Fruit fly (Drosophila melanogaster): Measurements from ENCODE around the gene Sr-CIV.

The Sr-CIV gene

DNA sequence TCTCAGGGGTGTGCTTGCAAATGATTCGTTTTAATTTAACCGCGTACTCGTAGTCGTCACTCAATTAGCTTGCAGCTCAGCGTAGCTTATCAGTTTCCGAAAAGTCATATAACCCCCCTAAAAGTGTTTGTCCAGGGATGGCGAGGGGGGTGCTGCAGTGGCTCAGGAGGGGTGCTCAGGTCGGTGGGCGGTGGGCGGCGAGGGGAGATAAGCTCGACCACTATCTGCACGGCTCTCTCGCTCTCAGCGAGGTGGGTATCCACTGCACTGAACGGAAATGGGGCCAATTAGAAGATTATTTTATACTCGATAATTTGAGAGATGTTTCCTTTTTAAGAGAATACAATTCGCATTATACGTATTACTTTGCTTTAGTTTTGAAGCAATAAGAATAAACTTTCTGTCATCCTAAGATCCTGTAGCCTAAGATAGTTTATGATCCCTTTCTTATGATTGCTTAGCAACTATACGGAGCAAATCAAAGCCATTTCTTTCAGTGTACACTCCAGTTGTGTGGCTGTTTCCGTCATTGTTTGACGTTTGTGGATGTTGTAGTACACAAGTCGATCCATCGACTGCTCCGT lies 49.4 kb upstream of the Sr-CIV start (continued):
- TF ChIP-seq ap (GFP tag; IDR thresholded peaks at IDR 0.05) = no peak
- TF ChIP-seq ttk (GFP tag; IDR thresholded peaks at IDR 0.05) = peak; percentile 66; the same call in 1 of the 2 replicates
- TF ChIP-seq fru (optimal IDR thresholded peaks at IDR 0.05) = no peak
- no peak for TF ChIP-seq CG2199 (GFP tag; IDR thresholded peaks at IDR 0.05)
- no peak; the same call in 2 of the 3 replicates for TF ChIP-seq sr (GFP tag; IDR thresholded peaks at IDR 0.05)
- peak; percentile 30 for TF ChIP-seq ems (GFP tag; optimal IDR thresholded peaks at IDR 0.05)
- TF ChIP-seq CG10209 (GFP tag; optimal IDR thresholded peaks at IDR 0.05) = peak; percentile 66
- TF ChIP-seq CG9609 (GFP tag; optimal IDR thresholded peaks at IDR 0.05) = peak; percentile 48
- TF ChIP-seq gfzf (GFP tag; optimal IDR thresholded peaks at IDR 0.05) = no peak
- TF ChIP-seq grn (GFP tag; optimal IDR thresholded peaks at IDR 0.05) = no peak
- TF ChIP-seq CG10654 (GFP tag; optimal IDR thresholded peaks at IDR 0.05) = peak; percentile 47
- peak; percentile 60 for TF ChIP-seq odd (GFP tag; optimal IDR thresholded peaks at IDR 0.05)
- TF ChIP-seq CG6175 (GFP tag; IDR thresholded peaks at IDR 0.05) = no peak
- peak; percentile 23 for TF ChIP-seq Chrac-16 (GFP tag; optimal IDR thresholded peaks at IDR 0.05)
- TF ChIP-seq bsh (GFP tag; optimal IDR thresholded peaks at IDR 0.05) = peak in 1 of 2 experiments; percentile 84
- no peak for TF ChIP-seq Hmx (GFP tag; optimal IDR thresholded peaks at IDR 0.05)
- no peak for TF ChIP-seq gt (GFP tag; IDR thresholded peaks at IDR 0.05)
- peak; percentile 27 for TF ChIP-seq CG7556 (GFP tag; optimal IDR thresholded peaks at IDR 0.05)
- TF ChIP-seq usp (GFP tag; optimal IDR thresholded peaks at IDR 0.05) = no peak
- peak in 1 of 3 experiments; percentile 74 for TF ChIP-seq lola (GFP tag; optimal IDR thresholded peaks at IDR 0.05)
- peak; percentile 25 for TF ChIP-seq Nf-YC (tag; optimal IDR thresholded peaks at IDR 0.05)
- TF ChIP-seq kni (GFP tag; optimal IDR thresholded peaks at IDR 0.05) = no peak
- TF ChIP-seq CG4328 (GFP tag; optimal IDR thresholded peaks at IDR 0.05) = peak; percentile 24
- peak; percentile 76 for TF ChIP-seq CG10979 (tag; optimal IDR thresholded peaks at IDR 0.05)
- peak; percentile 44 for TF ChIP-seq CG13775 (GFP tag; optimal IDR thresholded peaks at IDR 0.05)
- TF ChIP-seq CG13894 (tag; optimal IDR thresholded peaks at IDR 0.05) = no peak
- TF ChIP-seq Oaz (GFP tag; IDR thresholded peaks at IDR 0.05) = peak; percentile 53; the same call in 1 of the 2 replicates
- peak; percentile 47 for TF ChIP-seq Ada2b (GFP tag; IDR thresholded peaks at IDR 0.05)
- TF ChIP-seq her (GFP tag; optimal IDR thresholded peaks at IDR 0.05) = peak; percentile 28
- TF ChIP-seq ci (GFP tag; IDR thresholded peaks at IDR 0.05) = peak; percentile 62; the same call in 1 of the 3 replicates
- peak; percentile 45 for TF ChIP-seq CG15601 (tag; optimal IDR thresholded peaks at IDR 0.05)
- no peak for TF ChIP-seq nerfin-2 (GFP tag; IDR thresholded peaks at IDR 0.05; ENCODE audit: partially characterized antibody)
- TF ChIP-seq CG17328 (GFP tag; IDR thresholded peaks at IDR 0.05) = 0 out of 2 replicates have a peak, but pooled peaks have one; percentile 6
- TF ChIP-seq stwl (tag; optimal IDR thresholded peaks at IDR 0.05) = no peak
- no peak for TF ChIP-seq gcm2 (GFP tag; optimal IDR thresholded peaks at IDR 0.05)
- no peak for TF ChIP-seq prd (optimal IDR thresholded peaks at IDR 0.05)
- peak; percentile 73 for TF ChIP-seq prd (GFP tag; IDR thresholded peaks at IDR 0.05)
- peak; percentile 59 for TF ChIP-seq CG18599 (GFP tag; optimal IDR thresholded peaks at IDR 0.05)
- TF ChIP-seq repo (GFP tag; optimal IDR thresholded peaks at IDR 0.05) = peak; percentile 25
- TF ChIP-seq lilli (GFP tag; optimal IDR thresholded peaks at IDR 0.05) = peak; percentile 46
- TF ChIP-seq Poxn (GFP tag; IDR thresholded peaks at IDR 0.05) = no peak
- peak; percentile 65 for TF ChIP-seq Fer3 (tag; optimal IDR thresholded peaks at IDR 0.05)
- peak; percentile 78 for TF ChIP-seq dmrt99B (tag; optimal IDR thresholded peaks at IDR 0.05)
- TF ChIP-seq kay (GFP tag; optimal IDR thresholded peaks at IDR 0.05) = no peak
- peak; percentile 79 for TF ChIP-seq dysf (GFP tag; IDR thresholded peaks at IDR 0.05)
- no peak for TF ChIP-seq Hey (tag; optimal IDR thresholded peaks at IDR 0.05)
- no peak for TF ChIP-seq pfk (GFP tag; optimal IDR thresholded peaks at IDR 0.05)
- peak; percentile 77 for TF ChIP-seq CG32767 (GFP tag; IDR thresholded peaks at IDR 0.05)
- no peak for TF ChIP-seq aop (GFP tag; IDR thresholded peaks at IDR 0.05)
- TF ChIP-seq CG8478 (optimal IDR thresholded peaks at IDR 0.05) = no peak
- no peak for TF ChIP-seq CG31365 (tag; optimal IDR thresholded peaks at IDR 0.05)

All from whole organism, embryonic.